Fruit fly (Drosophila melanogaster) whole organism, pupa: Measurements from ENCODE around the gene nanos.
A peak's percentile ranks its signal among the peaks of the same experiment; 100 is the strongest.

Experiments
- CG12605 ChIP-seq: fragments of 200-800 bp; sonication (Bioruptor generic); IDR thresholded peaks from 2 replicates; pipeline ENCODE4 v1.3.6; 2022; ENCODE audit warnings: missing biosample characterization, missing genetic modification characterization
- CG13204 ChIP-seq: fragments of 200-800 bp; sonication (Bioruptor generic); optimal IDR thresholded peaks from 2 replicates; lab custom pipeline; 2018; ENCODE audit warnings: missing biosample characterization, mild to moderate bottlenecking, missing genetic modification characterization, moderate library complexity
- CG14655 ChIP-seq: fragments of 200-800 bp; sonication (Bioruptor generic); optimal IDR thresholded peaks from 3 replicates; lab custom pipeline; 2017; ENCODE audit warnings: mild to moderate bottlenecking, missing biosample characterization, missing genetic modification reagents, missing genetic modification characterization
- CG15710 ChIP-seq: fragments of 200-800 bp; sonication (Bioruptor generic); optimal IDR thresholded peaks from 2 replicates; lab custom pipeline; 2018; ENCODE audit warnings: missing biosample characterization, mild to moderate bottlenecking, missing genetic modification characterization, moderate library complexity
- CG32121 ChIP-seq: fragments of 200-800 bp; sonication (Bioruptor generic); IDR thresholded peaks from 2 replicates; pipeline ENCODE4 v1.3.6; 2022; ENCODE audit warnings: missing biosample characterization, missing genetic modification characterization
- CG4496 ChIP-seq: fragments of 200-800 bp; sonication (Bioruptor generic); IDR thresholded peaks from 3 replicates; pipeline ENCODE4 v1.3.6; 2022; ENCODE audit warnings: missing biosample characterization, missing genetic modification characterization
- CG8159 ChIP-seq: fragments of 200-800 bp; sonication (Bioruptor generic); optimal IDR thresholded peaks from 3 replicates; lab custom pipeline; 2018; ENCODE audit warnings: missing biosample characterization, mild to moderate bottlenecking, missing genetic modification characterization, moderate library complexity
- CG9948 ChIP-seq: fragments of 200-800 bp; sonication (Bioruptor generic); optimal IDR thresholded peaks from 2 replicates; lab custom pipeline; 2018; ENCODE audit warnings: missing biosample characterization, mild to moderate bottlenecking, missing genetic modification characterization, moderate library complexity
- Pif1A ChIP-seq: fragments of 200-800 bp; sonication (Bioruptor generic); optimal IDR thresholded peaks from 3 replicates; lab custom pipeline; 2016; ENCODE audit warnings: missing biosample characterization, missing genetic modification characterization
- Snoo ChIP-seq: fragments of 200-800 bp; sonication (Bioruptor generic); optimal IDR thresholded peaks from 3 replicates; lab custom pipeline; 2017; ENCODE audit warnings: missing biosample characterization, mild to moderate bottlenecking, missing genetic modification characterization, inconsistent platforms
- fd96Ca ChIP-seq: fragments of 200-800 bp; sonication (Bioruptor generic); IDR thresholded peaks from 3 replicates; pipeline ENCODE4 v1.3.6; 2022; ENCODE audit warnings: missing biosample characterization, missing genetic modification characterization

dm6 chr3R:19111159-19111558 is 45.9 kb upstream of the nanos start:
- TF ChIP-seq fd96Ca (GFP tag; lab: Robert Waterston, UW) (no peak), CG9948 (tag; lab: Kevin White, UChicago) (no peak), Snoo (tag; lab: Kevin White, UChicago) (no peak), CG14655 (GFP tag; lab: Kevin White, UChicago) (no peak), CG12605 (GFP tag; lab: Robert Waterston, UW) (no peak), CG13204 (GFP tag; lab: Kevin White, UChicago) (peak; percentile 51), CG4496 (GFP tag; lab: Robert Waterston, UW) (no peak), CG15710 (tag; lab: Kevin White, UChicago) (no peak), CG32121 (GFP tag; lab: Robert Waterston, UW) (no peak), CG8159 (tag; lab: Kevin White, UChicago) (no peak), Pif1A (GFP tag; lab: Kevin White, UChicago) (no peak)
